Fruit fly (Drosophila melanogaster): ENCODE measurements around the gene CG10514.

Gene CG10514

dm6 chr3R:25232271-25232989, 47.2 kb downstream of the CG10514 start, which contains the start of gene Cad96Cb (continued):
- TF ChIP-seq lola (GFP tag; optimal IDR thresholded peaks at IDR 0.05) (peak in 1 of 3 experiments; percentile 94), CG14860 (GFP tag; IDR thresholded peaks at IDR 0.05; ENCODE audit: partially characterized antibody) (no peak), dm (GFP tag; optimal IDR thresholded peaks at IDR 0.05) (peak; percentile 68), Hmr (GFP tag; optimal IDR thresholded peaks at IDR 0.05) (peak; percentile 58), Fer3 (tag; optimal IDR thresholded peaks at IDR 0.05) (peak; percentile 53), CG13894 (tag; optimal IDR thresholded peaks at IDR 0.05) (no peak), pnt (GFP tag; optimal IDR thresholded peaks at IDR 0.05) (peak; percentile 74), tin (GFP tag; optimal IDR thresholded peaks at IDR 0.05) (peak; percentile 89), br (optimal IDR thresholded peaks at IDR 0.05) (no peak), MTF-1 (GFP tag; optimal IDR thresholded peaks at IDR 0.05; ENCODE audit: borderline replicate concordance) (no peak), CG14965 (GFP tag; optimal IDR thresholded peaks at IDR 0.05; ENCODE audit: borderline replicate concordance) (peak; percentile 40), ind (GFP tag; optimal IDR thresholded peaks at IDR 0.05) (peak; percentile 79), CG11696 (GFP tag; IDR thresholded peaks at IDR 0.05) (peak; percentile 87), Ada2b (GFP tag; IDR thresholded peaks at IDR 0.05) (no peak), vvl (GFP tag; IDR thresholded peaks at IDR 0.05) (peak; percentile 63), CG17802 (tag; optimal IDR thresholded peaks at IDR 0.05) (peak; percentile 66), CG18764 (GFP tag; optimal IDR thresholded peaks at IDR 0.05) (peak; percentile 76), CG6854 (GFP tag; optimal IDR thresholded peaks at IDR 0.05) (peak; percentile 72), CG1792 (GFP tag; optimal IDR thresholded peaks at IDR 0.05) (peak; percentile 63), CG11723 (GFP tag; optimal IDR thresholded peaks at IDR 0.05) (peak; percentile 80), pros (GFP tag; optimal IDR thresholded peaks at IDR 0.05) (no peak), Ets97D (GFP tag; optimal IDR thresholded peaks at IDR 0.05) (peak; percentile 28), CG1647 (GFP tag; optimal IDR thresholded peaks at IDR 0.05) (peak; percentile 32), CG2712 (tag; optimal IDR thresholded peaks at IDR 0.05) (peak; percentile 91), jing (GFP tag; optimal IDR thresholded peaks at IDR 0.05) (peak; percentile 38), CG33213 (GFP tag; optimal IDR thresholded peaks at IDR 0.05) (peak; percentile 49), az2 (GFP tag; optimal IDR thresholded peaks at IDR 0.05) (peak; percentile 85), org-1 (GFP tag; optimal IDR thresholded peaks at IDR 0.05) (peak; percentile 87), ems (GFP tag; optimal IDR thresholded peaks at IDR 0.05) (peak; percentile 76), CG17568 (GFP tag; optimal IDR thresholded peaks at IDR 0.05) (no peak), CG16813 (GFP tag; IDR thresholded peaks at IDR 0.05; ENCODE audit: partially characterized antibody) (no peak), crc (GFP tag; optimal IDR thresholded peaks at IDR 0.05) (peak; percentile 59), CG5180 (GFP tag; optimal IDR thresholded peaks at IDR 0.05) (peak; percentile 79), B-H2 (GFP tag; optimal IDR thresholded peaks at IDR 0.05) (no peak), CG16863 (GFP tag; optimal IDR thresholded peaks at IDR 0.05) (peak; percentile 82), CG18476 (GFP tag; optimal IDR thresholded peaks at IDR 0.05) (peak; percentile 80), fu2 (GFP tag; optimal IDR thresholded peaks at IDR 0.05) (peak; percentile 29), rib (GFP tag; IDR thresholded peaks at IDR 0.05) (no peak), kni (GFP tag; optimal IDR thresholded peaks at IDR 0.05) (peak; percentile 53), CG4854 (GFP tag; optimal IDR thresholded peaks at IDR 0.05) (peak; percentile 69), CG7556 (GFP tag; optimal IDR thresholded peaks at IDR 0.05) (peak; percentile 95), CG12071 (GFP tag; optimal IDR thresholded peaks at IDR 0.05) (peak; percentile 43), fd64A (GFP tag; optimal IDR thresholded peaks at IDR 0.05) (peak; percentile 36), NC2β (GFP tag; optimal IDR thresholded peaks at IDR 0.05) (peak; percentile 73), CG8290 (GFP tag; optimal IDR thresholded peaks at IDR 0.05) (no peak), CG8290 (tag; optimal IDR thresholded peaks at IDR 0.05) (peak in 1 of 2 experiments; percentile 3), Bgb (GFP tag; IDR thresholded peaks at IDR 0.05; ENCODE audit: partially characterized antibody) (no peak), Deaf1 (tag; optimal IDR thresholded peaks at IDR 0.05) (no peak), CG14014 (GFP tag; IDR thresholded peaks at IDR 0.05) (0 out of 2 replicates have a peak, but pooled peaks have one; percentile 41), sisA (GFP tag; IDR thresholded peaks at IDR 0.05) (peak; percentile 65)
